Fruit fly (Drosophila melanogaster) whole organism, prepupa: Measurements from ENCODE around the gene Unc50.

Experiments used
- Blimp-1 ChIP-seq: fragments of 200-800 bp; sonication (Bioruptor generic); optimal IDR thresholded peaks from 3 replicates; lab custom pipeline; 2017; ENCODE audit warnings: missing biosample characterization, missing genetic modification characterization, mild to moderate bottlenecking, moderate library complexity, missing genetic modification reagents
- CG10631 ChIP-seq: fragments of 200-800 bp; sonication (Bioruptor generic); optimal IDR thresholded peaks from 2 replicates; lab custom pipeline; 2016; ENCODE audit warnings: missing biosample characterization, missing genetic modification characterization
- CG10669 ChIP-seq: fragments of 200-800 bp; sonication (Bioruptor generic); optimal IDR thresholded peaks from 3 replicates; lab custom pipeline; 2018; ENCODE audit warnings: missing biosample characterization, mild to moderate bottlenecking, missing genetic modification characterization, moderate library complexity
- CG11294 ChIP-seq: fragments of 200-800 bp; sonication (Bioruptor generic); IDR thresholded peaks from 2 replicates; pipeline ENCODE4 v1.3.6; 2022; ENCODE audit warnings: missing biosample characterization, missing genetic modification characterization
- CG11762 ChIP-seq: fragments of 200-800 bp; sonication (Bioruptor generic); optimal IDR thresholded peaks from 3 replicates; lab custom pipeline; 2016; ENCODE audit warnings: missing biosample characterization, missing genetic modification characterization; ENCODE audit not compliant: insufficient read depth
- CG11902 ChIP-seq: fragments of 200-800 bp; sonication (Bioruptor generic); optimal IDR thresholded peaks from 3 replicates; lab custom pipeline; 2016; ENCODE audit warnings: missing biosample characterization, missing genetic modification characterization
- CG15336 ChIP-seq: fragments of 200-800 bp; sonication (Bioruptor generic); IDR thresholded peaks from 2 replicates; pipeline ENCODE4 v1.3.6; 2022; ENCODE audit warnings: missing biosample characterization, missing genetic modification characterization
- CG1621 ChIP-seq: fragments of 200-800 bp; sonication (Bioruptor generic); optimal IDR thresholded peaks from 3 replicates; lab custom pipeline; 2018; ENCODE audit warnings: missing biosample characterization, mild to moderate bottlenecking, missing genetic modification characterization
- CG16779 ChIP-seq: fragments of 200-800 bp; sonication (Bioruptor generic); optimal IDR thresholded peaks from 3 replicates; lab custom pipeline; 2017; ENCODE audit warnings: missing biosample characterization, mild to moderate bottlenecking, missing genetic modification characterization
- CG3032 ChIP-seq: fragments of 200-800 bp; optimal IDR thresholded peaks from 2 replicates; lab custom pipeline; 2019; ENCODE audit warnings: missing biosample characterization, mild to moderate bottlenecking, missing genetic modification characterization, moderate library complexity
- CG31627 ChIP-seq: fragments of 200-800 bp; sonication (Bioruptor generic); optimal IDR thresholded peaks from 3 replicates; lab custom pipeline; 2016; ENCODE audit warnings: missing biosample characterization, missing genetic modification characterization
- CG32006 ChIP-seq: fragments of 200-800 bp; sonication (Bioruptor generic); optimal IDR thresholded peaks from 3 replicates; lab custom pipeline; 2017; ENCODE audit warnings: missing biosample characterization, mild to moderate bottlenecking, missing genetic modification characterization
- CG4318 ChIP-seq: fragments of 200-800 bp; sonication (Bioruptor generic); optimal IDR thresholded peaks from 3 replicates; lab custom pipeline; 2017; ENCODE audit warnings: missing biosample characterization, mild to moderate bottlenecking, missing genetic modification characterization
- CG6163 ChIP-seq: fragments of 200-800 bp; sonication (Bioruptor generic); IDR thresholded peaks from 3 replicates; pipeline ENCODE4 v1.3.6; 2022; ENCODE audit warnings: missing biosample characterization, missing genetic modification characterization
- CG6276 ChIP-seq: fragments of 200-800 bp; sonication (Bioruptor generic); optimal IDR thresholded peaks from 2 replicates; lab custom pipeline; 2017; ENCODE audit warnings: missing biosample characterization, mild to moderate bottlenecking, missing genetic modification characterization
- CG6792 ChIP-seq: fragments of 200-800 bp; sonication (Bioruptor generic); optimal IDR thresholded peaks from 3 replicates; lab custom pipeline; 2016; ENCODE audit warnings: missing biosample characterization, missing genetic modification characterization
- CG7368 ChIP-seq: fragments of 200-800 bp; sonication (Bioruptor generic); optimal IDR thresholded peaks from 3 replicates; lab custom pipeline; 2016; ENCODE audit warnings: missing biosample characterization, missing genetic modification characterization
- CG8119 ChIP-seq: fragments of 200-800 bp; sonication (Bioruptor generic); IDR thresholded peaks from 3 replicates; pipeline ENCODE4 v1.3.6; 2022; ENCODE audit warnings: missing biosample characterization, missing genetic modification characterization
- CG8632 ChIP-seq: fragments of 200-800 bp; sonication (Bioruptor generic); optimal IDR thresholded peaks from 3 replicates; lab custom pipeline; 2016; ENCODE audit warnings: missing biosample characterization, missing genetic modification characterization
- Eip75B ChIP-seq: fragments of 200-800 bp; sonication (Bioruptor generic); optimal IDR thresholded peaks from 3 replicates; lab custom pipeline; 2016; ENCODE audit warnings: missing biosample characterization, missing genetic modification characterization
- Eip78C ChIP-seq: fragments of 200-800 bp; sonication (Bioruptor generic); peaks from one replicate; lab custom pipeline; 2016; ENCODE audit warnings: missing biosample characterization, missing genetic modification characterization
- Eip93F ChIP-seq: fragments of 200-800 bp; sonication (Bioruptor generic); optimal IDR thresholded peaks from 2 replicates; lab custom pipeline; 2016; ENCODE audit warnings: missing biosample characterization, mild to moderate bottlenecking, missing genetic modification characterization
- Ets21C ChIP-seq: fragments of 200-800 bp; sonication (Bioruptor generic); optimal IDR thresholded peaks from 3 replicates; lab custom pipeline; 2016; ENCODE audit warnings: missing biosample characterization, missing genetic modification characterization
- Ets96B ChIP-seq: fragments of 200-800 bp; optimal IDR thresholded peaks from 2 replicates; lab custom pipeline; 2019; ENCODE audit warnings: missing biosample characterization, mild to moderate bottlenecking, missing genetic modification characterization, moderate library complexity
- Gug ChIP-seq: fragments of 200-800 bp; sonication (Bioruptor generic); IDR thresholded peaks from 2 replicates; pipeline ENCODE4 v1.3.6; 2022; ENCODE audit warnings: missing biosample characterization, missing genetic modification characterization
- Hr38 ChIP-seq: sonication (Bioruptor generic); optimal IDR thresholded peaks from 2 replicates; lab custom pipeline; 2016; ENCODE audit warnings: missing biosample characterization, missing genetic modification characterization
- Hr39 ChIP-seq: fragments of 200-800 bp; sonication (Bioruptor generic); optimal IDR thresholded peaks from 2 replicates; lab custom pipeline; 2016; ENCODE audit warnings: missing biosample characterization, missing genetic modification characterization
- Hr4 ChIP-seq: fragments of 200-800 bp; sonication (Bioruptor generic); optimal IDR thresholded peaks from 3 replicates; lab custom pipeline; 2016; ENCODE audit warnings: missing biosample characterization, missing genetic modification characterization
- Lpt ChIP-seq: fragments of 200-800 bp; sonication (Bioruptor generic); optimal IDR thresholded peaks from 3 replicates; lab custom pipeline; 2016; ENCODE audit warnings: missing biosample characterization, missing genetic modification characterization
- Met ChIP-seq: fragments of 200-800 bp; sonication (Bioruptor generic); optimal IDR thresholded peaks from 3 replicates; lab custom pipeline; 2016; ENCODE audit warnings: missing biosample characterization, missing genetic modification characterization
- OdsH ChIP-seq: fragments of 200-800 bp; sonication (Bioruptor generic); optimal IDR thresholded peaks from 3 replicates; lab custom pipeline; 2016; ENCODE audit warnings: missing biosample characterization, missing genetic modification characterization
- Smox ChIP-seq: fragments of 200-800 bp; sonication (Bioruptor generic); optimal IDR thresholded peaks from 3 replicates; lab custom pipeline; 2016; ENCODE audit warnings: missing biosample characterization, missing genetic modification characterization
- Sox14 ChIP-seq: fragments of 200-800 bp; sonication (Bioruptor generic); optimal IDR thresholded peaks from 3 replicates; lab custom pipeline; 2016; ENCODE audit warnings: missing biosample characterization, missing genetic modification characterization
- Sox15 ChIP-seq: fragments of 200-800 bp; sonication (Bioruptor generic); optimal IDR thresholded peaks from 3 replicates; lab custom pipeline; 2016; ENCODE audit warnings: missing biosample characterization, missing genetic modification characterization
- achi ChIP-seq: fragments of 200-800 bp; sonication (Bioruptor generic); optimal IDR thresholded peaks from 3 replicates; lab custom pipeline; 2016; ENCODE audit warnings: missing biosample characterization, missing genetic modification characterization
- acj6 ChIP-seq: fragments of 200-800 bp; sonication (Bioruptor generic); optimal IDR thresholded peaks from 3 replicates; lab custom pipeline; 2016; ENCODE audit warnings: missing biosample characterization, missing genetic modification characterization
- cyc ChIP-seq: fragments of 200-800 bp; sonication (Bioruptor generic); optimal IDR thresholded peaks from 3 replicates; lab custom pipeline; 2016; ENCODE audit warnings: missing biosample characterization, missing genetic modification characterization
- dsx ChIP-seq: fragments of 200-800 bp; optimal IDR thresholded peaks from 3 replicates; lab custom pipeline; 2019; ENCODE audit warnings: missing biosample characterization, mild to moderate bottlenecking, missing genetic modification characterization, moderate library complexity; ENCODE audit not compliant: poor library complexity, severe bottlenecking
- esn ChIP-seq: fragments of 200-800 bp; sonication (Bioruptor generic); optimal IDR thresholded peaks from 2 replicates; lab custom pipeline; 2016; ENCODE audit warnings: missing biosample characterization, mild to moderate bottlenecking, missing genetic modification characterization, moderate library complexity
- fd59A ChIP-seq: fragments of 200-800 bp; sonication (Bioruptor generic); optimal IDR thresholded peaks from 2 replicates; lab custom pipeline; 2017; ENCODE audit warnings: missing biosample characterization, mild to moderate bottlenecking, missing genetic modification characterization, missing genetic modification reagents
- lz ChIP-seq: fragments of 200-800 bp; sonication (Bioruptor generic); optimal IDR thresholded peaks from 3 replicates; lab custom pipeline; 2016; ENCODE audit warnings: missing biosample characterization, missing genetic modification characterization
- net ChIP-seq: fragments of 200-800 bp; sonication (Bioruptor generic); optimal IDR thresholded peaks from 3 replicates; lab custom pipeline; 2016; ENCODE audit warnings: missing biosample characterization, missing genetic modification characterization
- pdm3 ChIP-seq: fragments of 200-800 bp; sonication (Bioruptor generic); optimal IDR thresholded peaks from 3 replicates; lab custom pipeline; 2016; ENCODE audit warnings: missing biosample characterization, missing genetic modification characterization
- salr ChIP-seq, 2 experiments: fragments of 200-800 bp; sonication (Bioruptor generic); optimal IDR thresholded peaks; 3 replicates each; lab custom pipeline; 2016 to 2018; ENCODE audit warnings: missing biosample characterization in 2 of 2, missing genetic modification characterization in 2 of 2, mild to moderate bottlenecking in 1 of 2
- spab ChIP-seq: fragments of 200-800 bp; sonication (Bioruptor generic); optimal IDR thresholded peaks from 2 replicates; lab custom pipeline; 2017; ENCODE audit warnings: missing biosample characterization, mild to moderate bottlenecking, missing genetic modification characterization, missing genetic modification reagents
- ss ChIP-seq, 2 experiments: fragments of 200-800 bp; sonication (Bioruptor generic); optimal IDR thresholded peaks; 2 replicates in 1 of 2; 3 replicates in 1 of 2; lab custom pipeline; 2017 to 2018; ENCODE audit warnings: mild to moderate bottlenecking in 2 of 2, missing biosample characterization in 2 of 2, missing genetic modification characterization in 2 of 2, moderate library complexity in 1 of 2
- svp ChIP-seq: fragments of 200-800 bp; sonication (Bioruptor generic); peaks from one replicate; lab custom pipeline; 2016; ENCODE audit warnings: missing biosample characterization, missing genetic modification characterization
- topi ChIP-seq: fragments of 200-800 bp; sonication (Bioruptor generic); optimal IDR thresholded peaks from 3 replicates; lab custom pipeline; 2016; ENCODE audit warnings: missing biosample characterization, missing genetic modification characterization
- vri ChIP-seq: fragments of 200-800 bp; sonication (Bioruptor generic); optimal IDR thresholded peaks from 3 replicates; lab custom pipeline; 2016; ENCODE audit warnings: missing biosample characterization, mild to moderate bottlenecking, missing genetic modification characterization

Unc50 gene

DNA sequence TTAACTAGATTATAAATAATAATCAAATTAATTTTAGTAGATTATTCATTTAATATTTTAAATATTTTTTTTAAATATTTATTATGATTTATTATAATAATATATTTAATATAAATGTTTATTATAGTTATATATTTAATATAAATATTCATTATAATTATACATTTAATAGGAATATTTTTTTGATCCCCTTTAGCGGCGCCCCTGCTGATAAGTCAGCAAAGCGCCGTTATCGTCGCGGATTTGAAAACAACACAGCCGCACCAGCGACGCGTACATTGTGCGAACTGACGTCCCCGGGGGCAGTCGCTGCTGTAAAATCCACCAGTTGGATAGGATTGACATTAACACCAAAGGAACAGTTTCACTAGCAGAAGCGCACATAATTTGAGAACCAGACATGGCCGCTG is 36.3 kb upstream of the Unc50 start, which contains the start of gene CG8112 (continued):
- TF ChIP-seq CG10669 (no peak), ss (GFP tag; optimal IDR thresholded peaks at IDR 0.05; lab: Kevin White, UChicago) (peak in 1 of 2 experiments; percentile 16), lz (GFP tag; lab: Kevin White, UChicago) (no peak), Hr38 (no peak), Blimp-1 (GFP tag; lab: Kevin White, UChicago) (peak; percentile 23), CG6792 (GFP tag; lab: Kevin White, UChicago) (no peak), vri (GFP tag; lab: Kevin White, UChicago) (no peak), CG4318 (GFP tag; lab: Kevin White, UChicago) (no peak), Hr39 (GFP tag; lab: Kevin White, UChicago) (no peak), Sox14 (no peak), Hr4 (GFP tag; lab: Kevin White, UChicago) (no peak), topi (GFP tag; lab: Kevin White, UChicago) (peak; percentile 2), achi (GFP tag; lab: Kevin White, UChicago) (peak; percentile 46), CG3032 (tag; lab: Kevin White, UChicago) (peak; percentile 28), CG8632 (GFP tag; lab: Kevin White, UChicago) (peak; percentile 59), CG11294 (GFP tag; lab: Robert Waterston, UW) (no peak), cyc (GFP tag; lab: Kevin White, UChicago) (no peak), CG16779 (tag; lab: Kevin White, UChicago) (no peak), Ets21C (GFP tag; lab: Kevin White, UChicago) (no peak), Eip93F (GFP tag; lab: Kevin White, UChicago) (no peak), CG10631 (GFP tag; lab: Kevin White, UChicago) (peak; percentile 19), Sox15 (GFP tag; lab: Kevin White, UChicago) (no peak), Lpt (GFP tag; lab: Kevin White, UChicago) (no peak), dsx (GFP tag; lab: Kevin White, UChicago) (peak; percentile 21), CG31627 (no peak), CG7368 (no peak), OdsH (peak; percentile 14), Eip78C (GFP tag; lab: Kevin White, UChicago) (peak; percentile 63), acj6 (GFP tag; lab: Kevin White, UChicago) (peak; percentile 27), spab (peak; percentile 3), esn (GFP tag; lab: Kevin White, UChicago) (peak; percentile 52), net (no peak), CG8119 (GFP tag; lab: Robert Waterston, UW) (no peak), Gug (GFP tag; lab: Robert Waterston, UW) (no peak), Ets96B (no peak)

dm6 chr3R:8711890-8712449 is 35.6 kb upstream of the Unc50 start:
- TF ChIP-seq CG8632 (GFP tag; lab: Kevin White, UChicago) = no peak
- TF ChIP-seq dsx (GFP tag; lab: Kevin White, UChicago) = no peak
- TF ChIP-seq Hr38 = no peak
- TF ChIP-seq CG32006 = no peak
- TF ChIP-seq CG3032 (tag; lab: Kevin White, UChicago) = no peak
- TF ChIP-seq Smox (GFP tag; lab: Kevin White, UChicago) = no peak
- no peak for TF ChIP-seq CG6792 (GFP tag; lab: Kevin White, UChicago)
- peak; percentile 8 for TF ChIP-seq net
- peak; percentile 19; the same call in 1 of the 2 replicates for TF ChIP-seq CG15336 (GFP tag; lab: Robert Waterston, UW)
- no peak for TF ChIP-seq CG4318 (GFP tag; lab: Kevin White, UChicago)
- TF ChIP-seq CG11762 (GFP tag; lab: Kevin White, UChicago) = no peak
- no peak for TF ChIP-seq pdm3 (GFP tag; lab: Kevin White, UChicago)
- TF ChIP-seq CG11902 (GFP tag; lab: Kevin White, UChicago) = no peak
- TF ChIP-seq CG6276 (GFP tag; lab: Kevin White, UChicago) = peak; percentile 7
- TF ChIP-seq svp (GFP tag; lab: Kevin White, UChicago) = peak; percentile 92
- TF ChIP-seq salr (GFP tag; optimal IDR thresholded peaks at IDR 0.05; lab: Kevin White, UChicago) = no peak
- peak; percentile 34 for TF ChIP-seq Eip75B (GFP tag; lab: Kevin White, UChicago)
- TF ChIP-seq Ets21C (GFP tag; lab: Kevin White, UChicago) = no peak
- peak; percentile 76 for TF ChIP-seq CG6163 (GFP tag; lab: Robert Waterston, UW)
- no peak for TF ChIP-seq Ets96B
- peak; percentile 24; the same call in 2 of the 3 replicates for TF ChIP-seq CG8119 (GFP tag; lab: Robert Waterston, UW)
- TF ChIP-seq vri (GFP tag; lab: Kevin White, UChicago) = peak; percentile 42
- TF ChIP-seq CG10631 (GFP tag; lab: Kevin White, UChicago) = no peak
- TF ChIP-seq CG16779 (tag; lab: Kevin White, UChicago) = peak; percentile 15
- TF ChIP-seq fd59A = no peak
- peak; percentile 2 for TF ChIP-seq Eip93F (GFP tag; lab: Kevin White, UChicago)
- no peak for TF ChIP-seq Sox14
- TF ChIP-seq CG1621 (tag; lab: Kevin White, UChicago) = no peak
- peak; percentile 21 for TF ChIP-seq Met (GFP tag; lab: Kevin White, UChicago)
